Worm (Caenorhabditis elegans) whole organism, L1 larva: ENCODE measurements around the gene tcl-2.

Experiments used
- C16A3.4 ChIP-seq: fragments of 150-350 bp; optimal IDR thresholded peaks from 2 replicates; lab custom pipeline; 2014; ENCODE audit warnings: missing biosample characterization, missing genetic modification characterization
- F16B12.6 ChIP-seq: fragments of 150-350 bp; optimal IDR thresholded peaks from 2 replicates; lab custom pipeline; 2014; ENCODE audit warnings: missing biosample characterization, missing genetic modification characterization
- Y116A8C.19 ChIP-seq: sonication (generic microtip); optimal IDR thresholded peaks from 2 replicates; lab custom pipeline; 2016; ENCODE audit warnings: missing compliant biosample characterization, missing genetic modification characterization, borderline replicate concordance
- aha-1 ChIP-seq: fragments of 150-350 bp; optimal IDR thresholded peaks from 2 replicates; lab custom pipeline; 2014; ENCODE audit warnings: missing biosample characterization, missing genetic modification characterization
- ama-1 ChIP-seq: fragments of 150-350 bp; optimal IDR thresholded peaks from 2 replicates; lab custom pipeline; 2014
- ceh-88 ChIP-seq: fragments of 200-800 bp; sonication (Bioruptor generic); IDR thresholded peaks from 2 replicates; pipeline ENCODE4 v1.3.6; 2022; ENCODE audit warnings: missing genetic modification characterization, missing compliant biosample characterization
- ces-1 ChIP-seq: fragments of 150-350 bp; optimal IDR thresholded peaks from 2 replicates; lab custom pipeline; 2014; ENCODE audit warnings: missing biosample characterization, missing genetic modification reagents, missing genetic modification characterization
- dsc-1 ChIP-seq: sonication (generic microtip); optimal IDR thresholded peaks from 2 replicates; lab custom pipeline; 2016; ENCODE audit warnings: mild to moderate bottlenecking, missing genetic modification characterization, missing compliant biosample characterization
- efl-1 ChIP-seq, 4 experiments: fragments of 150-350 bp; optimal IDR thresholded peaks in 3 of 4; peaks in 1 of 4; 1 replicate in 1 of 4; 2 replicates in 3 of 4; lab custom pipeline; 2014; ENCODE audit warnings: missing biosample characterization in 2 of 4, missing genetic modification characterization in 2 of 4, missing genetic modification reagents in 2 of 4
- efl-3 ChIP-seq: fragments of 200-800 bp; sonication (Bioruptor generic); optimal IDR thresholded peaks from 2 replicates; lab custom pipeline; 2018; ENCODE audit warnings: mild to moderate bottlenecking, missing genetic modification characterization, missing compliant biosample characterization
- ets-5 ChIP-seq: fragments of 200-800 bp; sonication (Bioruptor generic); IDR thresholded peaks from 2 replicates; pipeline ENCODE4 v1.3.6; 2022; ENCODE audit warnings: missing genetic modification characterization, missing compliant biosample characterization
- fkh-8 ChIP-seq: sonication (generic microtip); optimal IDR thresholded peaks from 2 replicates; lab custom pipeline; 2016; ENCODE audit warnings: mild to moderate bottlenecking, missing genetic modification characterization, missing compliant biosample characterization
- grh-1 ChIP-seq: fragments of 200-800 bp; sonication (Bioruptor generic); IDR thresholded peaks from 2 replicates; pipeline ENCODE4 v1.3.6; 2022; ENCODE audit warnings: missing genetic modification reagents, missing genetic modification characterization, missing compliant biosample characterization
- hlh-4 ChIP-seq: sonication (generic microtip); optimal IDR thresholded peaks from 2 replicates; lab custom pipeline; 2016; ENCODE audit warnings: mild to moderate bottlenecking, missing genetic modification characterization, missing compliant biosample characterization
- hpl-2 ChIP-seq: fragments of 150-350 bp; optimal IDR thresholded peaks from 2 replicates; lab custom pipeline; 2014; ENCODE audit warnings: missing biosample characterization, missing genetic modification reagents, missing genetic modification characterization
- lin-39 ChIP-seq: fragments of 150-350 bp; optimal IDR thresholded peaks from 2 replicates; lab custom pipeline; 2014; ENCODE audit warnings: missing biosample characterization, missing genetic modification reagents, missing genetic modification characterization
- lir-3 ChIP-seq: sonication (generic microtip); optimal IDR thresholded peaks from 2 replicates; lab custom pipeline; 2016; ENCODE audit warnings: mild to moderate bottlenecking, missing genetic modification characterization, moderate library complexity, missing compliant biosample characterization; ENCODE audit not compliant: poor library complexity
- mdl-1 ChIP-seq, 2 experiments: fragments of 150-350 bp; optimal IDR thresholded peaks; 2 replicates each; lab custom pipeline; 2014 to 2017; ENCODE audit warnings: missing biosample characterization in 2 of 2, missing genetic modification characterization in 2 of 2, inconsistent platforms in 1 of 2
- mep-1 ChIP-seq: fragments of 150-350 bp; optimal IDR thresholded peaks from 2 replicates; lab custom pipeline; 2014; ENCODE audit warnings: missing biosample characterization, missing genetic modification characterization
- nhr-11 ChIP-seq: fragments of 150-350 bp; optimal IDR thresholded peaks from 2 replicates; lab custom pipeline; 2014; ENCODE audit warnings: missing biosample characterization, missing genetic modification characterization
- nhr-12 ChIP-seq: sonication (generic microtip); optimal IDR thresholded peaks from 2 replicates; lab custom pipeline; 2017; ENCODE audit warnings: missing biosample characterization, missing genetic modification characterization
- nhr-19 ChIP-seq: fragments of 200-800 bp; sonication (Bioruptor generic); conservative IDR thresholded peaks from 2 replicates; pipeline ENCODE4 v1.3.6; 2022; ENCODE audit warnings: missing genetic modification characterization, missing compliant biosample characterization
- nhr-20 ChIP-seq: sonication (generic microtip); optimal IDR thresholded peaks from 2 replicates; lab custom pipeline; 2016; ENCODE audit warnings: mild to moderate bottlenecking, missing genetic modification characterization, missing compliant biosample characterization
- nhr-47 ChIP-seq: sonication (generic microtip); optimal IDR thresholded peaks from 2 replicates; lab custom pipeline; 2016; ENCODE audit warnings: mild to moderate bottlenecking, missing genetic modification characterization, moderate library complexity, missing compliant biosample characterization
- nhr-71 ChIP-seq: sonication (generic microtip); optimal IDR thresholded peaks from 2 replicates; lab custom pipeline; 2016; ENCODE audit warnings: mild to moderate bottlenecking, missing genetic modification characterization, moderate library complexity, missing compliant biosample characterization
- nhr-76 ChIP-seq: sonication (generic microtip); optimal IDR thresholded peaks from 2 replicates; lab custom pipeline; 2017; ENCODE audit warnings: missing biosample characterization, missing genetic modification characterization
- nhr-84 ChIP-seq: sonication (generic microtip); optimal IDR thresholded peaks from 2 replicates; lab custom pipeline; 2017; ENCODE audit warnings: missing biosample characterization, missing genetic modification characterization
- nhr-85 ChIP-seq: sonication (generic microtip); peaks from one replicate; lab custom pipeline; 2016; ENCODE audit warnings: missing genetic modification characterization, inconsistent platforms, missing compliant biosample characterization
- pag-3 ChIP-seq: sonication (generic microtip); optimal IDR thresholded peaks from 2 replicates; lab custom pipeline; 2017; ENCODE audit warnings: missing genetic modification characterization, mild to moderate bottlenecking, missing compliant biosample characterization, antibody characterized with exemption, borderline replicate concordance; ENCODE audit not compliant: insufficient read depth
- pax-3 ChIP-seq: fragments of 200-800 bp; sonication (Bioruptor generic); optimal IDR thresholded peaks from 2 replicates; lab custom pipeline; 2018; ENCODE audit warnings: mild to moderate bottlenecking, missing genetic modification characterization, moderate library complexity, missing compliant biosample characterization
- rnt-1 ChIP-seq: sonication (generic microtip); optimal IDR thresholded peaks from 2 replicates; lab custom pipeline; 2016; ENCODE audit warnings: mild to moderate bottlenecking, missing genetic modification characterization, moderate library complexity, missing compliant biosample characterization
- sptf-1 ChIP-seq: fragments of 150-350 bp; optimal IDR thresholded peaks from 2 replicates; lab custom pipeline; 2014; ENCODE audit warnings: missing biosample characterization, missing genetic modification characterization
- swsn-7 ChIP-seq: sonication (generic microtip); optimal IDR thresholded peaks from 2 replicates; lab custom pipeline; 2016; ENCODE audit warnings: missing genetic modification characterization, missing compliant biosample characterization
- unc-30 ChIP-seq: sonication (generic microtip); optimal IDR thresholded peaks from 2 replicates; lab custom pipeline; 2017; ENCODE audit warnings: missing biosample characterization, missing genetic modification characterization
- unc-62 ChIP-seq: fragments of 150-350 bp; optimal IDR thresholded peaks from 2 replicates; lab custom pipeline; 2014; ENCODE audit warnings: missing biosample characterization, missing genetic modification reagents, missing genetic modification characterization
- vab-15 ChIP-seq: sonication (generic microtip); optimal IDR thresholded peaks from 2 replicates; lab custom pipeline; 2017; ENCODE audit warnings: missing genotype, mild to moderate bottlenecking, missing genetic modification characterization, missing compliant biosample characterization
- xbp-1 ChIP-seq: sonication (generic microtip); optimal IDR thresholded peaks from 2 replicates; lab custom pipeline; 2016; ENCODE audit warnings: missing genetic modification characterization, missing compliant biosample characterization
- ztf-11 ChIP-seq, 2 experiments: sonication (generic microtip); optimal IDR thresholded peaks; 2 replicates each; lab custom pipeline; 2016 to 2017; ENCODE audit warnings: missing genetic modification characterization in 2 of 2, missing biosample characterization in 1 of 2, missing compliant biosample characterization in 1 of 2

The tcl-2 gene

ce11 chrIV:194442-194841, 15.6 kb downstream of the tcl-2 start, which contains the start of gene csn-3:
csn-3 (plus strand) TSS chrIV:194742.
- TF ChIP-seq nhr-76 (tag; lab: Kevin White, UChicago) (no peak), efl-1 (optimal IDR thresholded peaks at IDR 0.05; lab: Kevin White, UChicago) (no peak), efl-1 (GFP tag; optimal IDR thresholded peaks at IDR 0.05 in 1 of 2; lab: Kevin White, UChicago) (no peak), sptf-1 (tag; lab: Kevin White, UChicago) (no peak), nhr-19 (GFP tag; lab: Robert Waterston, UW) (no peak), ces-1 (GFP tag; lab: Kevin White, UChicago) (no peak), unc-30 (no peak), ztf-11 (tag; optimal IDR thresholded peaks at IDR 0.05; lab: Kevin White, UChicago) (no peak), efl-3 (no peak), ceh-88 (GFP tag; lab: Robert Waterston, UW) (no peak), pag-3 (tag; lab: Kevin White, UChicago) (no peak), xbp-1 (tag; lab: Kevin White, UChicago) (no peak), mep-1 (tag; lab: Kevin White, UChicago) (no peak), nhr-20 (tag; lab: Kevin White, UChicago) (no peak), lir-3 (tag; lab: Kevin White, UChicago) (no peak)
- TF ChIP-seq, all 84 proteins: peak for 0

- TF ChIP-seq aha-1 (no peak), ets-5 (GFP tag; lab: Robert Waterston, UW) (no peak), ama-1 (lab: Kevin White, UChicago) (no peak), nhr-47 (tag; lab: Kevin White, UChicago) (no peak), rnt-1 (tag; lab: Kevin White, UChicago) (no peak), nhr-85 (tag; lab: Kevin White, UChicago) (no peak), vab-15 (no peak), nhr-71 (tag; lab: Kevin White, UChicago) (no peak), ceh-88 (GFP tag; lab: Robert Waterston, UW) (no peak), unc-62 (GFP tag; lab: Kevin White, UChicago) (no peak), F16B12.6 (tag; lab: Kevin White, UChicago) (no peak), mep-1 (tag; lab: Kevin White, UChicago) (no peak), fkh-8 (no peak), grh-1 (GFP tag; lab: Robert Waterston, UW) (no peak), hpl-2 (GFP tag; lab: Kevin White, UChicago) (no peak), mdl-1 (tag; optimal IDR thresholded peaks at IDR 0.05; lab: Kevin White, UChicago) (no peak), C16A3.4 (no peak)
Measured at ce11 chrIV:202921-203652, 24.2 kb downstream of the tcl-2 start, which contains the start of gene gfrp-1. gfrp-1 (plus strand) TSS chrIV:203602.

- TF ChIP-seq nhr-84 (tag; lab: Kevin White, UChicago) (no peak), unc-62 (GFP tag; lab: Kevin White, UChicago) (no peak), xbp-1 (tag; lab: Kevin White, UChicago) (no peak), hlh-4 (tag; lab: Kevin White, UChicago) (no peak), ets-5 (GFP tag; lab: Robert Waterston, UW) (no peak), mep-1 (tag; lab: Kevin White, UChicago) (no peak), efl-1 (optimal IDR thresholded peaks at IDR 0.05; lab: Kevin White, UChicago) (no peak), efl-1 (GFP tag; optimal IDR thresholded peaks at IDR 0.05 in 1 of 2; lab: Kevin White, UChicago) (no peak), lin-39 (no peak), nhr-12 (tag; lab: Kevin White, UChicago) (no peak), nhr-71 (tag; lab: Kevin White, UChicago) (no peak), nhr-11 (tag; lab: Kevin White, UChicago) (no peak), Y116A8C.19 (no peak), swsn-7 (tag; lab: Kevin White, UChicago) (no peak), mdl-1 (tag; optimal IDR thresholded peaks at IDR 0.05; lab: Kevin White, UChicago) (no peak), unc-30 (no peak), pax-3 (tag; lab: Kevin White, UChicago) (no peak), dsc-1 (no peak)
Measured at ce11 chrIV:204998-205397, 26.1 kb downstream of the tcl-2 start, which contains the start of gene coa-1. coa-1 (plus strand) TSS chrIV:205298.
